Fruit fly (Drosophila melanogaster) whole organism, adult: ENCODE results near the gene CG31792.

Source experiments
- CG14711 ChIP-seq: fragments of 200-800 bp; sonication (Bioruptor generic); optimal IDR thresholded peaks from 2 replicates; lab custom pipeline; 2018; ENCODE audit warnings: missing biosample characterization, mild to moderate bottlenecking, missing genetic modification characterization, moderate library complexity
- CG7101 ChIP-seq: fragments of 200-800 bp; sonication (Bioruptor generic); optimal IDR thresholded peaks from 2 replicates; lab custom pipeline; 2018; ENCODE audit warnings: missing biosample characterization, mild to moderate bottlenecking, missing genetic modification characterization, moderate library complexity
- bab1 ChIP-seq: fragments of 200-800 bp; sonication (Bioruptor generic); optimal IDR thresholded peaks from 3 replicates; lab custom pipeline; 2019; ENCODE audit warnings: missing biosample characterization, mild to moderate bottlenecking, missing genetic modification characterization, moderate library complexity
- cic ChIP-seq: fragments of 200-800 bp; sonication (Bioruptor generic); optimal IDR thresholded peaks from 2 replicates; lab custom pipeline; 2017; ENCODE audit warnings: missing biosample characterization, mild to moderate bottlenecking, missing genetic modification characterization, moderate library complexity
- ovo ChIP-seq: fragments of 200-800 bp; sonication (Bioruptor generic); optimal IDR thresholded peaks from 2 replicates; lab custom pipeline; 2016; ENCODE audit warnings: missing biosample characterization, missing genetic modification characterization
- pad ChIP-seq: fragments of 200-800 bp; sonication (Bioruptor generic); optimal IDR thresholded peaks from 3 replicates; lab custom pipeline; 2017; ENCODE audit warnings: missing biosample characterization, missing genetic modification characterization, mild to moderate bottlenecking, moderate library complexity, missing genetic modification reagents
- tj ChIP-seq: fragments of 200-800 bp; sonication (Bioruptor generic); optimal IDR thresholded peaks from 3 replicates; lab custom pipeline; 2017; ENCODE audit warnings: missing biosample characterization, mild to moderate bottlenecking, missing genetic modification characterization, moderate library complexity

dm6 chr2L:19019640-19020039 lies 22.4 kb downstream of the CG31792 start:
- TF ChIP-seq bab1 (no peak), CG7101 (tag; lab: Kevin White, UChicago) (no peak), pad (GFP tag; lab: Kevin White, UChicago) (no peak), ovo (no peak), cic (GFP tag; lab: Kevin White, UChicago) (no peak), CG14711 (tag; lab: Kevin White, UChicago) (no peak), tj (GFP tag; lab: Kevin White, UChicago) (no peak)
